Fruit fly (Drosophila melanogaster): ENCODE data around the gene CG10341.

Gene CG10341

DNA sequence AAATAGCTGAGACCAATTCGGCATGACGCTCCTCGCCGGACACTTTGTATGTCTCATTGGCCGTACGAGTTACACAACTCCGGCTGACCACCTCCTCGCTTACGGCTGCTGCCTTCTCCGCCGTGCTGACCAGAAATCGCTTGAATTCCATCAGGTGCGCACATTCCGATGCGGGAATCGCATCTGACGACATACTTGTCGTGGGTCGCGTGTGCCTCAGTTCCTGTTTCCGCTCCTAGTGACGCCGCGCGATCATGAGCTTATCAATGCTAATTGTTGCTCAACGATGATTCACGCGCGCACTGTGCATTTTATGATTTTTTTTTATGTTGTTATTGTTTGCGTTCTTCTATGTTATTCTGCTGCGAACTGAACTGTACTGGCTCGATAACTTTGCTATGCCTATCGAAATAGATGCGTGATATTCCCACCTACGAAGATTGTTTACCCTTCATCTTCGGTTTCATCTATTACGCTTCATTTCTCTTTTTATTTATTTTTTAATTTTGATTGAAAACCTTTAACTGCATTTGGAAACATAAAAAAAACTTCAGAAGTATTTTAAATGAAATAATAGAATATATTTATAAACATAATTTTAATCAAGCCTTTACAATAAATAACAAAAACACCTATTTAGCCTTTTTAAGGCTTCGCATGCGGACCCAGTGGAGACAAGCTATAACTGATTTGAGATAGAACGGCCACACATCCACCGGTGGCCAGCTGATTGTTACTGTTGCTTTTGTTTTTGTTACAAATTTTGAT, 4.4 kb downstream of the CG10341 start, which contains the start of the genes CG10376 and CG10343 (continued):
- no peak for TF ChIP-seq Sox102F (GFP tag; optimal IDR thresholded peaks at IDR 0.05)
- TF ChIP-seq CG3032 (tag; optimal IDR thresholded peaks at IDR 0.05): peak; percentile 92
- no peak for TF ChIP-seq Eip93F (GFP tag; optimal IDR thresholded peaks at IDR 0.05)
- peak; percentile 82 for TF ChIP-seq Hr4 (GFP tag; optimal IDR thresholded peaks at IDR 0.05)
- TF ChIP-seq lz (GFP tag; optimal IDR thresholded peaks at IDR 0.05): peak; percentile 68
- peak; percentile 74 for TF ChIP-seq CG6792 (GFP tag; optimal IDR thresholded peaks at IDR 0.05)
- peak; percentile 78 for TF ChIP-seq esn (GFP tag; optimal IDR thresholded peaks at IDR 0.05)
- peak; percentile 75 for TF ChIP-seq Hr39 (GFP tag; optimal IDR thresholded peaks at IDR 0.05)
- TF ChIP-seq fd85E (GFP tag; optimal IDR thresholded peaks at IDR 0.05): no peak
- peak; percentile 79 for TF ChIP-seq CG31627 (GFP tag; optimal IDR thresholded peaks at IDR 0.05)
- TF ChIP-seq fd59A (GFP tag; optimal IDR thresholded peaks at IDR 0.05): peak; percentile 71
- TF ChIP-seq CG8119 (GFP tag; IDR thresholded peaks at IDR 0.05): peak; percentile 85
- peak; percentile 66 for TF ChIP-seq topi (GFP tag; optimal IDR thresholded peaks at IDR 0.05)
- TF ChIP-seq CG10631 (GFP tag; optimal IDR thresholded peaks at IDR 0.05): peak; percentile 93
- peak; percentile 82 for TF ChIP-seq acj6 (GFP tag; optimal IDR thresholded peaks at IDR 0.05)
- TF ChIP-seq CG7368 (GFP tag; optimal IDR thresholded peaks at IDR 0.05): peak; percentile 55
- TF ChIP-seq ss (GFP tag; optimal IDR thresholded peaks at IDR 0.05): peak in 1 of 2 experiments; percentile 83
- no peak for TF ChIP-seq Eip75B (GFP tag; optimal IDR thresholded peaks at IDR 0.05)
- peak; percentile 77 for TF ChIP-seq CG15336 (GFP tag; IDR thresholded peaks at IDR 0.05)
- TF ChIP-seq CG11902 (GFP tag; optimal IDR thresholded peaks at IDR 0.05): peak; percentile 80

DNA sequence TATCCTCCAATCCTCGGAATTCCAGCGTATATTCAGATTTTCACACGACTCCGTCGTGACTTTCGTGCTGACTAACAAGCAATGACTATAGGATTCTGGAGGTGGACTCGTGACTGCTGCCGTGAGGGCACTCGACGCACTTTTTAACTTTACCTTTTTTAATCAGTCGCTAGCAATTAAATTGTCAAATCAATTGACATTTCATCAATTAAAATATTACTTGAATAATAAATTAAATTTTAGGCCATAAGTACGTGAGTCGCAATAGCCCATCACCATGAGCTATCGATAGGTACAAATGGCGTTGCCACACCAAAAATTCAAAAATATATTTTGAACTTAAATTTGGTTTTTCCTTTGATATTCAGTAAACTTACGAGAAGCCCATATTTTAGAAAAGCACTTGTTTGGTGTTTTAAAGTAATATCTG, 7.1 kb downstream of the CG10341 start, which contains the start of gene Jwa:
Jwa (minus strand) TSS at position 87 of the 430 bp plus-strand sequence.
- peak; percentile 26 for TF ChIP-seq Blimp-1 (GFP tag; optimal IDR thresholded peaks at IDR 0.05)
- TF ChIP-seq Hr39 (GFP tag; optimal IDR thresholded peaks at IDR 0.05): peak; percentile 95
- TF ChIP-seq Met (GFP tag; optimal IDR thresholded peaks at IDR 0.05): peak; percentile 87
- peak; percentile 78 for TF ChIP-seq CG3919 (GFP tag; optimal IDR thresholded peaks at IDR 0.05)
- TF ChIP-seq salr (GFP tag; optimal IDR thresholded peaks at IDR 0.05): peak; percentile 20 to 54
- no peak for TF ChIP-seq spab (GFP tag; optimal IDR thresholded peaks at IDR 0.05)
- peak; percentile 90 for TF ChIP-seq CG15336 (GFP tag; IDR thresholded peaks at IDR 0.05)
- peak; percentile 87 for TF ChIP-seq OdsH (GFP tag; optimal IDR thresholded peaks at IDR 0.05)
- peak; percentile 86 for TF ChIP-seq Eip75B (GFP tag; optimal IDR thresholded peaks at IDR 0.05)
- TF ChIP-seq vri (GFP tag; optimal IDR thresholded peaks at IDR 0.05): peak; percentile 93
- peak; percentile 90 for TF ChIP-seq Lpt (GFP tag; optimal IDR thresholded peaks at IDR 0.05)
- TF ChIP-seq Smox (GFP tag; optimal IDR thresholded peaks at IDR 0.05): peak; percentile 90
- TF ChIP-seq dsx (GFP tag; optimal IDR thresholded peaks at IDR 0.05; ENCODE audit: poor library complexity, severe bottlenecking): peak; percentile 48
- TF ChIP-seq CG6792 (GFP tag; optimal IDR thresholded peaks at IDR 0.05): peak; percentile 92
- peak; percentile 35 for TF ChIP-seq CG11762 (GFP tag; optimal IDR thresholded peaks at IDR 0.05; ENCODE audit: insufficient read depth)
- peak; percentile 74; the same call in 1 of the 2 replicates for TF ChIP-seq CG11294 (GFP tag; IDR thresholded peaks at IDR 0.05)
- peak in 1 of 2 experiments; percentile 63 for TF ChIP-seq ss (GFP tag; optimal IDR thresholded peaks at IDR 0.05)
- TF ChIP-seq CG6854 (GFP tag; optimal IDR thresholded peaks at IDR 0.05): no peak
- TF ChIP-seq CG10631 (GFP tag; optimal IDR thresholded peaks at IDR 0.05): peak; percentile 92
- TF ChIP-seq Hr38 (GFP tag; optimal IDR thresholded peaks at IDR 0.05): peak; percentile 59
- TF ChIP-seq Sox14 (GFP tag; optimal IDR thresholded peaks at IDR 0.05): peak; percentile 91
- TF ChIP-seq CG1621 (tag; optimal IDR thresholded peaks at IDR 0.05): peak; percentile 74
- peak; percentile 80 for TF ChIP-seq CG34406 (GFP tag; optimal IDR thresholded peaks at IDR 0.05)
- peak; percentile 82 for TF ChIP-seq Ets21C (GFP tag; optimal IDR thresholded peaks at IDR 0.05)
- peak; percentile 79 for TF ChIP-seq CG3032 (tag; optimal IDR thresholded peaks at IDR 0.05)
- peak; percentile 84 for TF ChIP-seq CG8119 (GFP tag; IDR thresholded peaks at IDR 0.05)
- peak; percentile 88 for TF ChIP-seq cyc (GFP tag; optimal IDR thresholded peaks at IDR 0.05)
- peak; percentile 58 for TF ChIP-seq CG10669 (GFP tag; optimal IDR thresholded peaks at IDR 0.05)
- TF ChIP-seq fd59A (GFP tag; optimal IDR thresholded peaks at IDR 0.05): peak; percentile 50
- peak; percentile 72 for TF ChIP-seq Ets96B (tag; optimal IDR thresholded peaks at IDR 0.05)
- peak; percentile 87 for TF ChIP-seq eg (GFP tag; IDR thresholded peaks at IDR 0.05)
- peak; percentile 85 for TF ChIP-seq CG6163 (GFP tag; IDR thresholded peaks at IDR 0.05)
- TF ChIP-seq net (GFP tag; optimal IDR thresholded peaks at IDR 0.05): peak; percentile 66
- TF ChIP-seq acj6 (GFP tag; optimal IDR thresholded peaks at IDR 0.05): peak; percentile 95
- TF ChIP-seq CG6808 (GFP tag; optimal IDR thresholded peaks at IDR 0.05): peak; percentile 52
- peak; percentile 62 for TF ChIP-seq CG4318 (GFP tag; optimal IDR thresholded peaks at IDR 0.05)
- TF ChIP-seq CG6276 (GFP tag; optimal IDR thresholded peaks at IDR 0.05): no peak

All from whole organism, prepupa.